Worm (Caenorhabditis elegans): ENCODE results near the gene C45B11.6.
A peak's percentile ranks its signal among the peaks of the same experiment; 100 is the strongest.

The C45B11.6 gene

ce11 chrV:11029309-11029708 lies 14.6 kb upstream of the C45B11.6 start (continued):
- no peak for TF ChIP-seq egl-44 (GFP tag; IDR thresholded peaks at IDR 0.05)
- no peak for TF ChIP-seq ceh-58 (GFP tag; IDR thresholded peaks at IDR 0.05)
- TF ChIP-seq ztf-3 (GFP tag; optimal IDR thresholded peaks at IDR 0.05) = no peak
- TF ChIP-seq mxl-1 (tag; optimal IDR thresholded peaks at IDR 0.05) = no peak
- TF ChIP-seq mes-4 (tag; optimal IDR thresholded peaks at IDR 0.05) = no peak
- peak; percentile 41; the same call in 1 of the 2 replicates for TF ChIP-seq pbrm-1 (GFP tag; IDR thresholded peaks at IDR 0.05)
- TF ChIP-seq mcd-1 (GFP tag; IDR thresholded peaks at IDR 0.05) = no peak; the same call in 1 of the 2 replicates
- peak; percentile 51 for TF ChIP-seq madf-8 (GFP tag; conservative IDR thresholded peaks at IDR 0.05)
- peak; percentile 51; the same call in 1 of the 2 replicates for TF ChIP-seq dox-1 (GFP tag; IDR thresholded peaks at IDR 0.05)
- TF ChIP-seq ztf-22 (GFP tag; optimal IDR thresholded peaks at IDR 0.05) = no peak
- no peak for TF ChIP-seq lsy-27 (tag; optimal IDR thresholded peaks at IDR 0.05; ENCODE audit: borderline replicate concordance, insufficient read depth)
- no peak for TF ChIP-seq aptf-2 (GFP tag; conservative IDR thresholded peaks at IDR 0.05)
- no peak for TF ChIP-seq F10E7.11 (tag; optimal IDR thresholded peaks at IDR 0.05)
- TF ChIP-seq nhr-27 (tag; optimal IDR thresholded peaks at IDR 0.05) = no peak
- TF ChIP-seq rec-8 (tag; optimal IDR thresholded peaks at IDR 0.05) = peak; percentile 14 to 26
- no peak for TF ChIP-seq F57A8.1 (GFP tag; optimal IDR thresholded peaks at IDR 0.05)
- peak in 1 of 3 experiments; percentile 72 for TF ChIP-seq lin-35 (GFP tag; optimal IDR thresholded peaks at IDR 0.05)
- no peak for TF ChIP-seq nhr-90 (tag; optimal IDR thresholded peaks at IDR 0.05)
- no peak for TF ChIP-seq ztf-18 (tag; optimal IDR thresholded peaks at IDR 0.05)
- no peak for TF ChIP-seq ama-1 (optimal IDR thresholded peaks at IDR 0.05)
- no peak for TF ChIP-seq ama-1 (GFP tag; optimal IDR thresholded peaks at IDR 0.05)
- no peak for TF ChIP-seq snpc-1.1 (tag; optimal IDR thresholded peaks at IDR 0.05; ENCODE audit: insufficient read depth)
- TF ChIP-seq athp-1 (tag; optimal IDR thresholded peaks at IDR 0.05) = no peak
- TF ChIP-seq F39B2.1 (GFP tag; IDR thresholded peaks at IDR 0.05) = no peak
- TF ChIP-seq efl-1 (GFP tag; optimal IDR thresholded peaks at IDR 0.05) = peak; percentile 72
- no peak for TF ChIP-seq repo-1 (tag; optimal IDR thresholded peaks at IDR 0.05)
- TF ChIP-seq sea-2 (GFP tag; IDR thresholded peaks at IDR 0.05) = no peak
- no peak for TF ChIP-seq Y53G8AR.9 (GFP tag; conservative IDR thresholded peaks at IDR 0.05)
- TF ChIP-seq ets-4 (GFP tag; optimal IDR thresholded peaks at IDR 0.05) = no peak
- no peak for TF ChIP-seq snpc-3.4 (tag; optimal IDR thresholded peaks at IDR 0.05)
- peak; percentile 83 for TF ChIP-seq ZK185.1 (tag; optimal IDR thresholded peaks at IDR 0.05; ENCODE audit: poor library complexity, severe bottlenecking)
- TF ChIP-seq gei-17 (GFP tag; optimal IDR thresholded peaks at IDR 0.05) = no peak
- TF ChIP-seq B0019.2 (GFP tag; conservative IDR thresholded peaks at IDR 0.05) = 0 out of 2 replicates have a peak, but pooled peaks have one; percentile 23
- no peak for TF ChIP-seq nfyb-1 (GFP tag; IDR thresholded peaks at IDR 0.05)
- no peak for TF ChIP-seq F52B5.7 (tag; optimal IDR thresholded peaks at IDR 0.05)
- TF ChIP-seq tlf-1 (GFP tag; optimal IDR thresholded peaks at IDR 0.05) = no peak
- TF ChIP-seq madf-3 (GFP tag; IDR thresholded peaks at IDR 0.05) = 0 out of 2 replicates have a peak, but pooled peaks have one; percentile 56
- no peak for TF ChIP-seq ztf-6 (GFP tag; IDR thresholded peaks at IDR 0.05)
- TF ChIP-seq lin-40 (tag; optimal IDR thresholded peaks at IDR 0.05) = peak; percentile 30
- TF ChIP-seq nfya-1 (tag; optimal IDR thresholded peaks at IDR 0.05; ENCODE audit: borderline replicate concordance, insufficient read depth) = no peak
- no peak; the same call in 1 of the 2 replicates for TF ChIP-seq ztf-28 (GFP tag; IDR thresholded peaks at IDR 0.05)
- no peak for TF ChIP-seq Y95B8A.8 (GFP tag; IDR thresholded peaks at IDR 0.05)
- TF ChIP-seq aptf-3 (GFP tag; IDR thresholded peaks at IDR 0.05) = no peak
- peak; percentile 92 for TF ChIP-seq lin-54 (GFP tag; optimal IDR thresholded peaks at IDR 0.05)
- TF ChIP-seq B0336.3 (GFP tag; IDR thresholded peaks at IDR 0.05) = no peak
- no peak for TF ChIP-seq hmg-1.2 (GFP tag; IDR thresholded peaks at IDR 0.05)
- TF ChIP-seq sdz-38 (tag; optimal IDR thresholded peaks at IDR 0.05) = no peak
- TF ChIP-seq die-1 (tag; optimal IDR thresholded peaks at IDR 0.05) = no peak
- no peak for TF ChIP-seq nhr-120 (GFP tag; IDR thresholded peaks at IDR 0.05)
